Worm (Caenorhabditis elegans): ENCODE results near the gene osm-7.
A peak's percentile ranks its signal among the peaks of the same experiment; 100 is the strongest.

osm-7 gene

ce11 chrIII:13607833-13608232 lies 31.9 kb downstream of the osm-7 start, which contains the start of gene shpk-1:
Gene shpk-1, plus strand, starts transcription at chrIII:13608020.
- TF ChIP-seq egl-44 (GFP tag; IDR thresholded peaks at IDR 0.05) = 0 out of 2 replicates have a peak, but pooled peaks have one; percentile 30
- TF ChIP-seq tbx-9 (tag; optimal IDR thresholded peaks at IDR 0.05; ENCODE audit: borderline replicate concordance) = no peak
- TF ChIP-seq nhr-80 (tag; optimal IDR thresholded peaks at IDR 0.05) = peak; percentile 81
- TF ChIP-seq B0336.3 (GFP tag; IDR thresholded peaks at IDR 0.05) = 0 out of 2 replicates have a peak, but pooled peaks have one; percentile 22
- TF ChIP-seq dox-1 (GFP tag; IDR thresholded peaks at IDR 0.05) = 0 out of 2 replicates have a peak, but pooled peaks have one; percentile 37
- peak; percentile 77 for TF ChIP-seq atf-7 (tag; optimal IDR thresholded peaks at IDR 0.05)
- TF ChIP-seq tbp1 (GFP tag; optimal IDR thresholded peaks at IDR 0.05) = peak; percentile 32
- TF ChIP-seq let-607 (tag; optimal IDR thresholded peaks at IDR 0.05) = peak; percentile 74 to 83
- TF ChIP-seq somi-1 (GFP tag; optimal IDR thresholded peaks at IDR 0.05) = no peak
- TF ChIP-seq ceh-100 (GFP tag; IDR thresholded peaks at IDR 0.05) = no peak
- peak; percentile 64; the same call in 1 of the 2 replicates for TF ChIP-seq nfyb-1 (GFP tag; IDR thresholded peaks at IDR 0.05)
- TF ChIP-seq akir-1 (GFP tag; optimal IDR thresholded peaks at IDR 0.05) = no peak

- 0 out of 2 replicates have a peak, but pooled peaks have one; percentile 24 for TF ChIP-seq Y95B8A.8 (GFP tag; IDR thresholded peaks at IDR 0.05)
- TF ChIP-seq mel-28 (tag; optimal IDR thresholded peaks at IDR 0.05; ENCODE audit: borderline replicate concordance) = no peak
- TF ChIP-seq unc-130 (GFP tag; optimal IDR thresholded peaks at IDR 0.05) = no peak
- peak; percentile 30 for TF ChIP-seq him-1 (tag; optimal IDR thresholded peaks at IDR 0.05)
- TF ChIP-seq C17E4.6 (GFP tag; IDR thresholded peaks at IDR 0.05) = no peak
Measured at ce11 chrIII:13614206-13614605, 38.2 kb downstream of the osm-7 start.

ce11 chrIII:13614751-13615150 lies 38.8 kb downstream of the osm-7 start:
- TF ChIP-seq mcd-1 (GFP tag; IDR thresholded peaks at IDR 0.05) (0 out of 2 replicates have a peak, but pooled peaks have one; percentile 11), zfh-2 (GFP tag; conservative IDR thresholded peaks at IDR 0.05) (peak; percentile 48; the same call in 1 of the 2 replicates), egrh-3 (GFP tag; IDR thresholded peaks at IDR 0.05) (peak; percentile 58; the same call in 1 of the 2 replicates), T26A5.8 (tag; optimal IDR thresholded peaks at IDR 0.05) (no peak)

ce11 chrIII:13615530-13615929 lies 39.5 kb downstream of the osm-7 start:
- peak; percentile 82 for TF ChIP-seq egrh-3 (GFP tag; IDR thresholded peaks at IDR 0.05)
- no peak for TF ChIP-seq unc-62 (GFP tag; optimal IDR thresholded peaks at IDR 0.05)
- 0 out of 2 replicates have a peak, but pooled peaks have one; percentile 19 for TF ChIP-seq mcd-1 (GFP tag; IDR thresholded peaks at IDR 0.05)
- peak; percentile 94 for TF ChIP-seq zfh-2 (GFP tag; conservative IDR thresholded peaks at IDR 0.05)
- TF ChIP-seq snpc-3.4 (tag; optimal IDR thresholded peaks at IDR 0.05) = no peak
- no peak for TF ChIP-seq sdz-38 (tag; optimal IDR thresholded peaks at IDR 0.05)
- TF ChIP-seq mel-28 (tag; optimal IDR thresholded peaks at IDR 0.05; ENCODE audit: borderline replicate concordance) = no peak
- TF ChIP-seq fkh-3 (tag; optimal IDR thresholded peaks at IDR 0.05) = peak; percentile 43
- TF ChIP-seq egl-18 (GFP tag; IDR thresholded peaks at IDR 0.05) = no peak
- TF ChIP-seq mxl-1 (tag; optimal IDR thresholded peaks at IDR 0.05) = no peak
- TF ChIP-seq ceh-100 (GFP tag; IDR thresholded peaks at IDR 0.05) = no peak
- no peak for TF ChIP-seq aptf-3 (GFP tag; IDR thresholded peaks at IDR 0.05)
- TF ChIP-seq ceh-58 (GFP tag; IDR thresholded peaks at IDR 0.05) = no peak
- no peak for TF ChIP-seq ztf-18 (tag; optimal IDR thresholded peaks at IDR 0.05)
- no peak for TF ChIP-seq F23B12.7 (tag; optimal IDR thresholded peaks at IDR 0.05; ENCODE audit: insufficient read depth)
- TF ChIP-seq Y67H2A.10 (GFP tag; conservative IDR thresholded peaks at IDR 0.05) = no peak
- no peak for TF ChIP-seq nhr-27 (tag; optimal IDR thresholded peaks at IDR 0.05)
- TF ChIP-seq dox-1 (GFP tag; IDR thresholded peaks at IDR 0.05) = peak; percentile 36; the same call in 1 of the 2 replicates
- TF ChIP-seq lin-26 (GFP tag; IDR thresholded peaks at IDR 0.05) = 0 out of 2 replicates have a peak, but pooled peaks have one; percentile 42
- no peak for TF ChIP-seq cebp-1 (GFP tag; IDR thresholded peaks at IDR 0.05)
- TF ChIP-seq cebp-1 (tag; optimal IDR thresholded peaks at IDR 0.05) = no peak
- TF ChIP-seq F39B2.1 (GFP tag; IDR thresholded peaks at IDR 0.05) = no peak
- no peak for TF ChIP-seq B0035.1 (tag; optimal IDR thresholded peaks at IDR 0.05)
